Fruit fly (Drosophila melanogaster) whole organism, pupa: Measurements from ENCODE around the gene CG2818.

Experiments used
- CG10348 ChIP-seq: fragments of 200-800 bp; sonication (Bioruptor generic); IDR thresholded peaks from 2 replicates; pipeline ENCODE4 v1.3.6; 2022; ENCODE audit warnings: missing biosample characterization, missing genetic modification characterization
- CG12605 ChIP-seq: fragments of 200-800 bp; sonication (Bioruptor generic); IDR thresholded peaks from 2 replicates; pipeline ENCODE4 v1.3.6; 2022; ENCODE audit warnings: missing biosample characterization, missing genetic modification characterization
- CG13204 ChIP-seq: fragments of 200-800 bp; sonication (Bioruptor generic); optimal IDR thresholded peaks from 2 replicates; lab custom pipeline; 2018; ENCODE audit warnings: missing biosample characterization, mild to moderate bottlenecking, missing genetic modification characterization, moderate library complexity
- CG14655 ChIP-seq: fragments of 200-800 bp; sonication (Bioruptor generic); optimal IDR thresholded peaks from 3 replicates; lab custom pipeline; 2017; ENCODE audit warnings: mild to moderate bottlenecking, missing biosample characterization, missing genetic modification reagents, missing genetic modification characterization
- CG15710 ChIP-seq: fragments of 200-800 bp; sonication (Bioruptor generic); optimal IDR thresholded peaks from 2 replicates; lab custom pipeline; 2018; ENCODE audit warnings: missing biosample characterization, mild to moderate bottlenecking, missing genetic modification characterization, moderate library complexity
- CG17806 ChIP-seq: fragments of 200-800 bp; sonication (Bioruptor generic); optimal IDR thresholded peaks from 2 replicates; lab custom pipeline; 2018; ENCODE audit warnings: missing biosample characterization, mild to moderate bottlenecking, missing genetic modification characterization, moderate library complexity
- CG32121 ChIP-seq: fragments of 200-800 bp; sonication (Bioruptor generic); IDR thresholded peaks from 2 replicates; pipeline ENCODE4 v1.3.6; 2022; ENCODE audit warnings: missing biosample characterization, missing genetic modification characterization
- CG34367 ChIP-seq: fragments of 200-800 bp; sonication (Bioruptor generic); optimal IDR thresholded peaks from 2 replicates; lab custom pipeline; 2018; ENCODE audit warnings: missing biosample characterization, mild to moderate bottlenecking, missing genetic modification characterization
- CG4496 ChIP-seq: fragments of 200-800 bp; sonication (Bioruptor generic); IDR thresholded peaks from 3 replicates; pipeline ENCODE4 v1.3.6; 2022; ENCODE audit warnings: missing biosample characterization, missing genetic modification characterization
- CG8159 ChIP-seq: fragments of 200-800 bp; sonication (Bioruptor generic); optimal IDR thresholded peaks from 3 replicates; lab custom pipeline; 2018; ENCODE audit warnings: missing biosample characterization, mild to moderate bottlenecking, missing genetic modification characterization, moderate library complexity
- CG8301 ChIP-seq: fragments of 200-800 bp; sonication (Bioruptor generic); optimal IDR thresholded peaks from 2 replicates; lab custom pipeline; 2018; ENCODE audit warnings: missing biosample characterization, mild to moderate bottlenecking, missing genetic modification characterization
- CG9948 ChIP-seq: fragments of 200-800 bp; sonication (Bioruptor generic); optimal IDR thresholded peaks from 2 replicates; lab custom pipeline; 2018; ENCODE audit warnings: missing biosample characterization, mild to moderate bottlenecking, missing genetic modification characterization, moderate library complexity
- D1 ChIP-seq: fragments of 200-800 bp; sonication (Bioruptor generic); optimal IDR thresholded peaks from 2 replicates; lab custom pipeline; 2018; ENCODE audit warnings: missing biosample characterization, mild to moderate bottlenecking, missing genetic modification characterization, moderate library complexity
- EcR ChIP-seq: fragments of 200-800 bp; sonication (Bioruptor generic); optimal IDR thresholded peaks from 3 replicates; lab custom pipeline; 2019; ENCODE audit warnings: missing biosample characterization, missing genetic modification characterization, mild to moderate bottlenecking, moderate library complexity, missing genetic modification reagents
- Ets98B ChIP-seq: fragments of 200-800 bp; sonication (Bioruptor generic); IDR thresholded peaks from 2 replicates; pipeline ENCODE4 v1.3.6; 2022; ENCODE audit warnings: missing biosample characterization, missing genetic modification characterization
- Pif1A ChIP-seq: fragments of 200-800 bp; sonication (Bioruptor generic); optimal IDR thresholded peaks from 3 replicates; lab custom pipeline; 2016; ENCODE audit warnings: missing biosample characterization, missing genetic modification characterization
- Pif1B ChIP-seq: fragments of 200-800 bp; sonication (Bioruptor generic); optimal IDR thresholded peaks from 3 replicates; lab custom pipeline; 2016; ENCODE audit warnings: missing biosample characterization, missing genetic modification characterization
- Snoo ChIP-seq: fragments of 200-800 bp; sonication (Bioruptor generic); optimal IDR thresholded peaks from 3 replicates; lab custom pipeline; 2017; ENCODE audit warnings: missing biosample characterization, mild to moderate bottlenecking, missing genetic modification characterization, inconsistent platforms
- fd96Ca ChIP-seq: fragments of 200-800 bp; sonication (Bioruptor generic); IDR thresholded peaks from 3 replicates; pipeline ENCODE4 v1.3.6; 2022; ENCODE audit warnings: missing biosample characterization, missing genetic modification characterization
- gl ChIP-seq: fragments of 200-800 bp; sonication (Bioruptor generic); optimal IDR thresholded peaks from 2 replicates; lab custom pipeline; 2018; ENCODE audit warnings: missing biosample characterization, mild to moderate bottlenecking, missing genetic modification characterization
- rn ChIP-seq: fragments of 200-800 bp; sonication (Bioruptor generic); IDR thresholded peaks from 2 replicates; pipeline ENCODE4 v1.3.6; 2022; ENCODE audit warnings: missing biosample characterization, missing genetic modification characterization

Gene CG2818

dm6 chr2L:3700374-3700773, 12.8 kb upstream of the CG2818 start, which contains the start of gene Sfp24C1:
TSS of gene Sfp24C1 (plus strand) at chr2L:3700674.
- no peak for TF ChIP-seq Pif1A (GFP tag; lab: Kevin White, UChicago)
- no peak for TF ChIP-seq CG10348 (GFP tag; lab: Robert Waterston, UW)

dm6 chr2L:3700990-3701389, 12.2 kb upstream of the CG2818 start, which contains the start of gene CG42467:
TSS of gene CG42467 (plus strand) at chr2L:3701290.
- TF ChIP-seq CG9948 (no peak), EcR (GFP tag; lab: Kevin White, UChicago) (no peak), CG32121 (no peak), rn (no peak)

- TF ChIP-seq CG14655: no peak
- no peak for TF ChIP-seq CG12605 (GFP tag; lab: Robert Waterston, UW)
- no peak for TF ChIP-seq CG15710 (tag; lab: Kevin White, UChicago)
- no peak for TF ChIP-seq D1 (tag; lab: Kevin White, UChicago)
- no peak for TF ChIP-seq CG8159 (tag; lab: Kevin White, UChicago)
- TF ChIP-seq EcR (GFP tag; lab: Kevin White, UChicago): no peak
- no peak for TF ChIP-seq Pif1A (GFP tag; lab: Kevin White, UChicago)
- no peak for TF ChIP-seq CG8301
- TF ChIP-seq gl (tag; lab: Kevin White, UChicago): no peak
Measured at dm6 chr2L:3701526-3701925, 11.6 kb upstream of the CG2818 start, which contains the start of gene CG43145. TSS of gene CG43145 (plus strand) at chr2L:3701826.

- TF ChIP-seq CG34367 (tag; lab: Kevin White, UChicago) (peak; percentile 47), CG9948 (no peak), CG12605 (GFP tag; lab: Robert Waterston, UW) (peak; percentile 91), CG13204 (GFP tag; lab: Kevin White, UChicago) (no peak), fd96Ca (GFP tag; lab: Robert Waterston, UW) (peak; percentile 97), Ets98B (GFP tag; lab: Robert Waterston, UW) (peak; percentile 96), CG4496 (GFP tag; lab: Robert Waterston, UW) (peak; percentile 96), CG10348 (GFP tag; lab: Robert Waterston, UW) (peak; percentile 90), Snoo (peak; percentile 72), gl (tag; lab: Kevin White, UChicago) (no peak), CG8301 (peak; percentile 85), D1 (tag; lab: Kevin White, UChicago) (no peak), CG8159 (tag; lab: Kevin White, UChicago) (no peak), CG32121 (peak; percentile 96), CG15710 (tag; lab: Kevin White, UChicago) (no peak), Pif1A (GFP tag; lab: Kevin White, UChicago) (peak; percentile 82), CG17806 (tag; lab: Kevin White, UChicago) (peak; percentile 69), Pif1B (GFP tag; lab: Kevin White, UChicago) (peak; percentile 81), rn (peak; percentile 91), EcR (GFP tag; lab: Kevin White, UChicago) (no peak), CG14655 (peak; percentile 89)
Measured at dm6 chr2L:3703260-3703659, 9.9 kb upstream of the CG2818 start, which contains the start of gene CG2816. TSS of gene CG2816 (plus strand) at chr2L:3703659.

DNA sequence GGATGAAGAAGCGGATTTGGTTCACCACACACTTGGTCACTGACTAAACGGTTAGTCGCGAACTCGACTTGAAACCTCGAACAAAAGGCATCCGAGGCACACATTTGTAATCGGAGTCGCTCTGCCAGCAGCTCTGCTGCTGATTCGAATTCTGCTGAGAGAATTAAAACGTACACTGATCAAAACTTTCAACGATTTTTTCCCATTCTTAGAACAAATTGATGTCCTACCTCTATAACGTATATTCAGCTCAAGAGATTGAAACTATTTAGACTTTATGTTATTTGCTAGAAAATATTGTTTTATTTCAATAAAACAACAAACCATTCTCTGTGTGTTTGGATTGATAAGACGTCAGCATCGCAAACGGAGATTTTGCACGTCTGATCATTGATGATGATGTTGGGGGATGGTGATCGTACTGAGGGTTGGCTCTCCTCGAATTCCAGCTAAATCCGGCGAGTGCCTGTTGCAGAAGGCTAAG, 7.7 kb upstream of the CG2818 start, which contains the start of gene CG31778:
Gene CG31778 (minus strand): TSS at position 51 of the 484 bp plus-strand sequence.
- TF ChIP-seq CG13204 (GFP tag; lab: Kevin White, UChicago) (peak; percentile 15), CG8159 (tag; lab: Kevin White, UChicago) (peak; percentile 77), gl (tag; lab: Kevin White, UChicago) (peak; percentile 45), CG14655 (peak; percentile 73), Pif1B (GFP tag; lab: Kevin White, UChicago) (peak; percentile 58), Pif1A (GFP tag; lab: Kevin White, UChicago) (peak; percentile 56), CG34367 (tag; lab: Kevin White, UChicago) (peak; percentile 74), CG15710 (tag; lab: Kevin White, UChicago) (peak; percentile 80), EcR (GFP tag; lab: Kevin White, UChicago) (no peak), Ets98B (GFP tag; lab: Robert Waterston, UW) (peak; percentile 84), CG9948 (peak; percentile 60), fd96Ca (GFP tag; lab: Robert Waterston, UW) (peak; percentile 69), Snoo (peak; percentile 79), rn (peak; percentile 36; the same call in 1 of the 2 replicates), CG10348 (GFP tag; lab: Robert Waterston, UW) (no peak), CG32121 (peak; percentile 76), D1 (tag; lab: Kevin White, UChicago) (no peak), CG12605 (GFP tag; lab: Robert Waterston, UW) (peak; percentile 58), CG4496 (GFP tag; lab: Robert Waterston, UW) (peak; percentile 87), CG17806 (tag; lab: Kevin White, UChicago) (peak; percentile 81), CG8301 (peak; percentile 70)
- TF ChIP-seq, all 21 proteins: peak for 18

DNA sequence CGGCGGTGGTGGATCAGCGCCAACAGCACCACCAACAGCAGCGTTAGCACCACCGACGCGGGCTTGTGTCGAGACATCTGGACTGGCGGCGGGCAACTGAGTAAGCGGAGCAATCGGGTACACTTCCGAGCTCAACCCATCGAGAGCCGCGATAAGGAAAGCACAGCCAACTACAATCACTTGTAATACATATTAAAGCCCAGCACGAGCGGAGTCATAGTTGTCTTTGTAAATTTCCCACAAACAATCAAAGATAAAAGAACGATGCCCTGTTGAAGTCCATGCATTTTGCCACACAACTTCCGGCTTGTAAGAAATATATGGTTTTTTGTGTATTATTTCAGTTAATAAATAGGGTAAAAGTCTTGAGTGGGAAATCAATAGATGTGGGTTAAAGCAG, 6.2 kb upstream of the CG2818 start, which contains the start of gene CG31777:
Gene CG31777 (minus strand): TSS at position 101 of the 400 bp plus-strand sequence.
- no peak for TF ChIP-seq CG10348 (GFP tag; lab: Robert Waterston, UW)
- TF ChIP-seq Ets98B (GFP tag; lab: Robert Waterston, UW): no peak
- TF ChIP-seq CG17806 (tag; lab: Kevin White, UChicago): no peak
- peak; percentile 56 for TF ChIP-seq EcR (GFP tag; lab: Kevin White, UChicago)
- TF ChIP-seq CG32121: no peak
- TF ChIP-seq fd96Ca (GFP tag; lab: Robert Waterston, UW): no peak
- no peak for TF ChIP-seq rn
